Worm (Caenorhabditis elegans) whole organism, L4 larva: ENCODE data around the gene unc-79.

Experiments used
- F10B5.3 ChIP-seq: sonication (generic microtip); optimal IDR thresholded peaks from 2 replicates; lab custom pipeline; 2016; ENCODE audit warnings: mild to moderate bottlenecking, missing genetic modification characterization, missing compliant biosample characterization
- F37D6.2 ChIP-seq: sonication (generic microtip); optimal IDR thresholded peaks from 2 replicates; lab custom pipeline; 2016; ENCODE audit warnings: mild to moderate bottlenecking, missing genetic modification characterization, missing compliant biosample characterization
- F49E8.2 ChIP-seq: sonication (generic microtip); optimal IDR thresholded peaks from 2 replicates; lab custom pipeline; 2016; ENCODE audit warnings: missing compliant biosample characterization, mild to moderate bottlenecking, missing genetic modification characterization, borderline replicate concordance
- T20F7.1 ChIP-seq: fragments of 200-800 bp; sonication (Bioruptor generic); optimal IDR thresholded peaks from 2 replicates; lab custom pipeline; 2018; ENCODE audit warnings: mild to moderate bottlenecking, missing genetic modification characterization, missing compliant biosample characterization
- aha-1 ChIP-seq: fragments of 150-350 bp; peaks from one replicate; lab custom pipeline; 2014; ENCODE audit warnings: missing biosample characterization, missing genetic modification characterization
- ama-1 ChIP-seq: fragments of 150-350 bp; optimal IDR thresholded peaks from 2 replicates; lab custom pipeline; 2014; ENCODE audit warnings: inconsistent platforms, mixed read lengths
- arid-1 ChIP-seq: fragments of 200-800 bp; sonication (Bioruptor generic); conservative IDR thresholded peaks from 2 replicates; pipeline ENCODE4 v1.3.6; 2022; ENCODE audit warnings: missing genetic modification reagents, missing genetic modification characterization, missing compliant biosample characterization
- attf-4 ChIP-seq: sonication (generic microtip); optimal IDR thresholded peaks from 3 replicates; lab custom pipeline; 2017; ENCODE audit warnings: missing biosample characterization, missing genetic modification characterization
- ceh-28 ChIP-seq: fragments of 150-350 bp; optimal IDR thresholded peaks from 2 replicates; lab custom pipeline; 2014; ENCODE audit warnings: missing biosample characterization, missing genetic modification reagents, missing genetic modification characterization
- ceh-62 ChIP-seq: sonication (generic microtip); optimal IDR thresholded peaks from 2 replicates; lab custom pipeline; 2017; ENCODE audit warnings: missing biosample characterization, missing genetic modification characterization
- daf-16 ChIP-seq, 3 experiments: sonication (generic microtip); optimal IDR thresholded peaks; 2 replicates each; lab custom pipeline; 2016 to 2017; ENCODE audit warnings: missing genetic modification characterization in 3 of 3, missing genetic modification reagents in 3 of 3, mild to moderate bottlenecking in 2 of 3, missing compliant biosample characterization in 2 of 3, missing biosample characterization in 1 of 3, moderate library complexity in 1 of 3
- daf-8 ChIP-seq: fragments of 200-800 bp; sonication (Bioruptor generic); IDR thresholded peaks from 2 replicates; pipeline ENCODE4 v1.3.6; 2022; ENCODE audit warnings: missing genetic modification characterization, missing compliant biosample characterization
- dmd-6 ChIP-seq: fragments of 200-800 bp; sonication (Bioruptor generic); IDR thresholded peaks from 2 replicates; pipeline ENCODE4 v1.3.6; 2022; ENCODE audit warnings: missing genetic modification reagents, missing genetic modification characterization, missing compliant biosample characterization
- dpl-1 ChIP-seq: fragments of 150-350 bp; optimal IDR thresholded peaks from 2 replicates; lab custom pipeline; 2014; ENCODE audit warnings: missing biosample characterization, missing genetic modification reagents, missing genetic modification characterization
- dve-1 ChIP-seq: sonication (generic microtip); optimal IDR thresholded peaks from 2 replicates; lab custom pipeline; 2017; ENCODE audit warnings: antibody characterized with exemption, mild to moderate bottlenecking, missing genetic modification characterization, missing compliant biosample characterization; ENCODE audit not compliant: insufficient read depth
- egl-27 ChIP-seq: sonication (generic microtip); optimal IDR thresholded peaks from 3 replicates; lab custom pipeline; 2017; ENCODE audit warnings: missing biosample characterization, missing genetic modification reagents, missing genetic modification characterization
- egl-43 ChIP-seq: fragments of 200-800 bp; sonication (Bioruptor generic); IDR thresholded peaks from 2 replicates; pipeline ENCODE4 v1.3.6; 2022; ENCODE audit warnings: missing genetic modification reagents, missing genetic modification characterization, missing compliant biosample characterization
- hmg-1.1 ChIP-seq: fragments of 200-800 bp; sonication (Bioruptor generic); IDR thresholded peaks from 2 replicates; pipeline ENCODE4 v1.3.6; 2022; ENCODE audit warnings: missing genetic modification reagents, missing genetic modification characterization, missing compliant biosample characterization
- lim-7 ChIP-seq: fragments of 200-800 bp; sonication (Bioruptor generic); IDR thresholded peaks from 2 replicates; pipeline ENCODE4 v1.3.6; 2022; ENCODE audit warnings: missing genetic modification characterization, missing compliant biosample characterization
- lin-15B ChIP-seq: fragments of 150-350 bp; sonication (generic microtip); optimal IDR thresholded peaks from 3 replicates; lab custom pipeline; 2014; ENCODE audit warnings: missing biosample characterization, missing genetic modification characterization
- lsy-2 ChIP-seq, 2 experiments: fragments of 150-350 bp in 1 of 2; sonication (generic microtip) in 1 of 2; optimal IDR thresholded peaks; 2 replicates each; lab custom pipeline; 2014 to 2017; ENCODE audit warnings: missing biosample characterization in 2 of 2, missing genetic modification characterization in 2 of 2
- madf-9 ChIP-seq: fragments of 200-800 bp; sonication (Bioruptor generic); conservative IDR thresholded peaks from 2 replicates; pipeline ENCODE4 v1.3.6; 2022; ENCODE audit warnings: missing genetic modification reagents, missing genetic modification characterization, missing compliant biosample characterization
- mdt-29 ChIP-seq: fragments of 200-800 bp; sonication (Bioruptor generic); IDR thresholded peaks from 2 replicates; pipeline ENCODE4 v1.3.6; 2022; ENCODE audit warnings: missing genetic modification reagents, missing genetic modification characterization, missing compliant biosample characterization
- mxl-2 ChIP-seq: fragments of 200-800 bp; sonication (Bioruptor generic); conservative IDR thresholded peaks from 2 replicates; pipeline ENCODE4 v1.3.6; 2022; ENCODE audit warnings: missing genetic modification reagents, missing genetic modification characterization, missing compliant biosample characterization
- nhr-10 ChIP-seq: fragments of 150-350 bp; optimal IDR thresholded peaks from 2 replicates; lab custom pipeline; 2014; ENCODE audit warnings: missing biosample characterization, missing genetic modification characterization
- nhr-111 ChIP-seq: fragments of 200-800 bp; sonication (Bioruptor generic); optimal IDR thresholded peaks from 2 replicates; lab custom pipeline; 2018; ENCODE audit warnings: mild to moderate bottlenecking, missing genetic modification characterization, missing compliant biosample characterization
- nhr-28 ChIP-seq: fragments of 150-350 bp; optimal IDR thresholded peaks from 2 replicates; lab custom pipeline; 2014; ENCODE audit warnings: missing biosample characterization, missing genetic modification characterization
- nhr-41 ChIP-seq: fragments of 200-800 bp; sonication (Bioruptor generic); IDR thresholded peaks from 2 replicates; pipeline ENCODE4 v1.3.6; 2022; ENCODE audit warnings: missing genetic modification reagents, missing genetic modification characterization, missing compliant biosample characterization
- php-3 ChIP-seq: fragments of 200-800 bp; sonication (Bioruptor generic); IDR thresholded peaks from 2 replicates; pipeline ENCODE4 v1.3.6; 2022; ENCODE audit warnings: missing genetic modification reagents, missing genetic modification characterization, missing compliant biosample characterization
- rbr-2 ChIP-seq: sonication (generic microtip); optimal IDR thresholded peaks from 2 replicates; lab custom pipeline; 2016; ENCODE audit warnings: missing genotype, missing genetic modification characterization, missing compliant biosample characterization
- tag-97 ChIP-seq: fragments of 200-800 bp; sonication (Bioruptor generic); IDR thresholded peaks from 2 replicates; pipeline ENCODE4 v1.3.6; 2022; ENCODE audit warnings: missing genetic modification characterization, missing compliant biosample characterization
- unc-62 ChIP-seq, 3 experiments: fragments of 150-350 bp in 1 of 3; sonication (generic microtip); optimal IDR thresholded peaks in 2 of 3; peaks in 1 of 3; 1 replicate in 1 of 3; 2 replicates in 2 of 3; lab custom pipeline; 2014 to 2017; ENCODE audit warnings: missing biosample characterization in 3 of 3, missing genetic modification characterization in 3 of 3, missing genetic modification reagents in 3 of 3, missing genotype in 1 of 3
- zip-11 ChIP-seq: fragments of 200-800 bp; sonication (Bioruptor generic); IDR thresholded peaks from 2 replicates; pipeline ENCODE4 v1.3.6; 2022; ENCODE audit warnings: missing genetic modification characterization, missing compliant biosample characterization
- ztf-11 ChIP-seq: fragments of 150-350 bp; optimal IDR thresholded peaks from 2 replicates; lab custom pipeline; 2014; ENCODE audit warnings: missing biosample characterization, missing genetic modification characterization
- ztf-7 ChIP-seq: fragments of 150-350 bp; optimal IDR thresholded peaks from 2 replicates; lab custom pipeline; 2014; ENCODE audit warnings: missing biosample characterization, missing genetic modification characterization

unc-79 gene

ce11 chrIII:4019801-4020200 lies 46.6 kb upstream of the unc-79 start, which contains the start of gene snpc-3.4 (continued):
- TF ChIP-seq egl-43 (GFP tag; lab: Robert Waterston, UW) (no peak), ztf-7 (tag; lab: Kevin White, UChicago) (peak; percentile 12), php-3 (GFP tag; lab: Robert Waterston, UW) (no peak), nhr-10 (tag; lab: Kevin White, UChicago) (no peak), T20F7.1 (peak; percentile 42), aha-1 (peak; percentile 94), daf-16 (GFP tag; optimal IDR thresholded peaks at IDR 0.05; lab: Kevin White, UChicago) (no peak), daf-16 (tag; optimal IDR thresholded peaks at IDR 0.05; lab: Kevin White, UChicago) (no peak), daf-8 (GFP tag; lab: Robert Waterston, UW) (no peak), nhr-28 (tag; lab: Kevin White, UChicago) (peak; percentile 58), nhr-41 (GFP tag; lab: Robert Waterston, UW) (no peak), lim-7 (GFP tag; lab: Robert Waterston, UW) (no peak), dmd-6 (peak; percentile 42; the same call in 1 of the 2 replicates), dve-1 (tag; lab: Kevin White, UChicago) (peak; percentile 52)

- TF ChIP-seq mdt-29 (GFP tag; lab: Robert Waterston, UW) (no peak), aha-1 (peak; percentile 62), arid-1 (no peak), nhr-111 (no peak)
- TF ChIP-seq, all 104 proteins: peak for 1
These were observed 44.6 kb upstream of the unc-79 start, which contains the start of gene tftc-5 for ce11 chrIII:4021866-4022265. Gene tftc-5 (plus strand): TSS chrIII:4022166.

- TF ChIP-seq tag-97 (GFP tag; lab: Robert Waterston, UW) (no peak), attf-4 (tag; lab: Kevin White, UChicago) (no peak), unc-62 (GFP tag; optimal IDR thresholded peaks at IDR 0.05 in 1 of 2; lab: Kevin White, UChicago) (no peak), unc-62 (tag; optimal IDR thresholded peaks at IDR 0.05; lab: Kevin White, UChicago) (no peak), rbr-2 (no peak), madf-9 (GFP tag; lab: Robert Waterston, UW) (no peak)
These were observed 38.4 kb upstream of the unc-79 start, which contains the start of gene T02C12.5 for ce11 chrIII:4028061-4028460. Gene T02C12.5 (minus strand): TSS chrIII:4028161.

ce11 chrIII:4030839-4031238 lies 35.6 kb upstream of the unc-79 start:
- peak in 1 of 2 experiments; percentile 79 for TF ChIP-seq unc-62 (GFP tag; optimal IDR thresholded peaks at IDR 0.05 in 1 of 2; lab: Kevin White, UChicago)
- TF ChIP-seq unc-62 (tag; optimal IDR thresholded peaks at IDR 0.05; lab: Kevin White, UChicago) = no peak
- no peak for TF ChIP-seq hmg-1.1 (GFP tag; lab: Robert Waterston, UW)
- TF ChIP-seq F10B5.3 (tag; lab: Kevin White, UChicago) = no peak
- TF ChIP-seq, all 104 proteins: peak for 1

- TF ChIP-seq lsy-2 (tag; optimal IDR thresholded peaks at IDR 0.05; lab: Kevin White, UChicago) = peak in 1 of 2 experiments; percentile 23
- no peak for TF ChIP-seq ama-1
- no peak for TF ChIP-seq egl-27 (tag; lab: Kevin White, UChicago)
- TF ChIP-seq ceh-28 (tag; lab: Kevin White, UChicago) = no peak
- TF ChIP-seq dpl-1 (GFP tag; lab: Kevin White, UChicago) = no peak
- no peak for TF ChIP-seq nhr-28 (tag; lab: Kevin White, UChicago)
These were observed 31.4 kb upstream of the unc-79 start for ce11 chrIII:4034984-4035383.

ce11 chrIII:4036740-4037139 lies 29.7 kb upstream of the unc-79 start, which contains the start of gene hum-5:
Gene hum-5 (minus strand): TSS chrIII:4036840.
- TF ChIP-seq lin-15B (no peak), ceh-62 (tag; lab: Kevin White, UChicago) (no peak), mxl-2 (no peak), daf-8 (GFP tag; lab: Robert Waterston, UW) (no peak), F49E8.2 (tag; lab: Kevin White, UChicago) (no peak), rbr-2 (no peak), F37D6.2 (no peak), ztf-11 (no peak), zip-11 (GFP tag; lab: Robert Waterston, UW) (no peak)
